Worm (Caenorhabditis elegans) whole organism, L3 larva: ENCODE data around the gene K07F5.15.

Experiments
- R02D3.7 ChIP-seq: fragments of 150-350 bp; optimal IDR thresholded peaks from 2 replicates; lab custom pipeline; 2014; ENCODE audit warnings: missing biosample characterization, missing genetic modification characterization
- ceh-28 ChIP-seq: fragments of 150-350 bp; optimal IDR thresholded peaks from 2 replicates; lab custom pipeline; 2014; ENCODE audit warnings: missing biosample characterization, missing genetic modification reagents, missing genetic modification characterization
- ceh-82 ChIP-seq: fragments of 150-350 bp; optimal IDR thresholded peaks from 2 replicates; lab custom pipeline; 2014; ENCODE audit warnings: missing biosample characterization, missing genetic modification characterization
- ceh-9 ChIP-seq: sonication (generic microtip); optimal IDR thresholded peaks from 2 replicates; lab custom pipeline; 2018; ENCODE audit warnings: missing biosample characterization, missing genetic modification characterization
- daf-12 ChIP-seq: fragments of 150-350 bp; optimal IDR thresholded peaks from 2 replicates; lab custom pipeline; 2014; ENCODE audit warnings: missing biosample characterization, missing genetic modification reagents, missing genetic modification characterization
- egl-27 ChIP-seq: sonication (generic microtip); optimal IDR thresholded peaks from 4 replicates; lab custom pipeline; 2017; ENCODE audit warnings: missing biosample characterization, missing genetic modification reagents, missing genetic modification characterization
- egl-5 ChIP-seq: fragments of 150-350 bp; optimal IDR thresholded peaks from 2 replicates; lab custom pipeline; 2017; ENCODE audit warnings: missing biosample characterization, missing genetic modification reagents, missing genetic modification characterization, inconsistent platforms
- elt-1 ChIP-seq: fragments of 150-350 bp; optimal IDR thresholded peaks from 2 replicates; lab custom pipeline; 2014; ENCODE audit warnings: missing biosample characterization, missing genetic modification characterization
- elt-2 ChIP-seq: sonication (generic microtip); optimal IDR thresholded peaks from 2 replicates; lab custom pipeline; 2016; ENCODE audit warnings: missing genetic modification reagents, mild to moderate bottlenecking, missing genetic modification characterization, missing compliant biosample characterization
- elt-3 ChIP-seq, 3 experiments: fragments of 150-350 bp in 1 of 3; sonication (generic microtip) in 2 of 3; optimal IDR thresholded peaks; 2 replicates in 2 of 3; 4 replicates in 1 of 3; lab custom pipeline; 2014 to 2017; ENCODE audit warnings: missing biosample characterization in 3 of 3, missing genetic modification characterization in 3 of 3
- eor-1 ChIP-seq, 2 experiments: fragments of 150-350 bp; optimal IDR thresholded peaks; 2 replicates each; lab custom pipeline; 2014 to 2018; ENCODE audit warnings: missing biosample characterization in 2 of 2, missing genetic modification characterization in 2 of 2
- fkh-10 ChIP-seq: sonication (generic microtip); optimal IDR thresholded peaks from 2 replicates; lab custom pipeline; 2017; ENCODE audit warnings: missing biosample characterization, missing genetic modification reagents, missing genetic modification characterization
- fkh-2 ChIP-seq: fragments of 150-350 bp; optimal IDR thresholded peaks from 2 replicates; lab custom pipeline; 2014; ENCODE audit warnings: missing biosample characterization, missing genetic modification reagents, missing genetic modification characterization
- fos-1 ChIP-seq: fragments of 150-350 bp; optimal IDR thresholded peaks from 2 replicates; lab custom pipeline; 2014; ENCODE audit warnings: missing biosample characterization, missing genetic modification characterization
- hmg-11 ChIP-seq: sonication (generic microtip); optimal IDR thresholded peaks from 2 replicates; lab custom pipeline; 2016; ENCODE audit warnings: missing genetic modification characterization, missing compliant biosample characterization
- jun-1 ChIP-seq: fragments of 150-350 bp; optimal IDR thresholded peaks from 2 replicates; lab custom pipeline; 2014; ENCODE audit warnings: missing biosample characterization, missing genetic modification reagents, missing genetic modification characterization
- lin-15B ChIP-seq: fragments of 150-350 bp; optimal IDR thresholded peaks from 2 replicates; lab custom pipeline; 2014; ENCODE audit warnings: missing biosample characterization, missing genetic modification characterization
- lin-39 ChIP-seq: fragments of 150-350 bp; optimal IDR thresholded peaks from 2 replicates; lab custom pipeline; 2018; ENCODE audit warnings: missing biosample characterization, missing genetic modification reagents, missing genetic modification characterization
- lsy-12 ChIP-seq: sonication (generic microtip); optimal IDR thresholded peaks from 2 replicates; lab custom pipeline; 2016; ENCODE audit warnings: mild to moderate bottlenecking, missing genetic modification characterization, missing compliant biosample characterization
- mdl-1 ChIP-seq: fragments of 150-350 bp; optimal IDR thresholded peaks from 2 replicates; lab custom pipeline; 2014; ENCODE audit warnings: missing biosample characterization, missing genetic modification characterization
- mml-1 ChIP-seq: fragments of 150-350 bp; sonication (generic microtip); optimal IDR thresholded peaks from 3 replicates; lab custom pipeline; 2014; ENCODE audit warnings: missing biosample characterization, missing genetic modification characterization
- nfya-1 ChIP-seq: sonication (generic microtip); optimal IDR thresholded peaks from 2 replicates; lab custom pipeline; 2017; ENCODE audit warnings: missing genetic modification characterization, mild to moderate bottlenecking, missing compliant biosample characterization, antibody characterized with exemption, moderate library complexity; ENCODE audit not compliant: insufficient read depth
- nhr-11 ChIP-seq: fragments of 150-350 bp; optimal IDR thresholded peaks from 2 replicates; lab custom pipeline; 2014; ENCODE audit warnings: missing biosample characterization, missing genetic modification characterization
- nhr-12 ChIP-seq: fragments of 150-350 bp; optimal IDR thresholded peaks from 2 replicates; lab custom pipeline; 2014; ENCODE audit warnings: missing biosample characterization, missing genetic modification characterization
- nhr-23 ChIP-seq: fragments of 150-350 bp; optimal IDR thresholded peaks from 2 replicates; lab custom pipeline; 2014; ENCODE audit warnings: missing biosample characterization, missing genetic modification reagents, missing genetic modification characterization
- nhr-237 ChIP-seq: fragments of 150-350 bp; optimal IDR thresholded peaks from 2 replicates; lab custom pipeline; 2014; ENCODE audit warnings: missing biosample characterization, missing genetic modification characterization
- nhr-25 ChIP-seq: sonication (generic microtip); optimal IDR thresholded peaks from 2 replicates; lab custom pipeline; 2017; ENCODE audit warnings: missing biosample characterization, missing genetic modification characterization
- nhr-43 ChIP-seq: sonication (generic microtip); optimal IDR thresholded peaks from 2 replicates; lab custom pipeline; 2016; ENCODE audit warnings: mild to moderate bottlenecking, missing genetic modification characterization, missing compliant biosample characterization; ENCODE audit not compliant: poor library complexity, severe bottlenecking
- nhr-67 ChIP-seq: fragments of 150-350 bp; optimal IDR thresholded peaks from 2 replicates; lab custom pipeline; 2014; ENCODE audit warnings: missing biosample characterization, missing genetic modification characterization
- nhr-76 ChIP-seq: fragments of 150-350 bp; sonication (generic microtip); optimal IDR thresholded peaks from 5 replicates; lab custom pipeline; 2014; ENCODE audit warnings: missing biosample characterization, missing genetic modification characterization
- nhr-77 ChIP-seq: fragments of 150-350 bp; optimal IDR thresholded peaks from 2 replicates; lab custom pipeline; 2014; ENCODE audit warnings: missing biosample characterization, missing genetic modification characterization
- pha-4 ChIP-seq: fragments of 150-350 bp; optimal IDR thresholded peaks from 2 replicates; lab custom pipeline; 2014; ENCODE audit warnings: missing biosample characterization, missing genetic modification reagents, missing genetic modification characterization
- pqm-1 ChIP-seq: fragments of 150-350 bp; optimal IDR thresholded peaks from 2 replicates; lab custom pipeline; 2017; ENCODE audit warnings: missing biosample characterization, missing genetic modification characterization, inconsistent platforms
- skn-1 ChIP-seq: fragments of 150-350 bp; optimal IDR thresholded peaks from 2 replicates; lab custom pipeline; 2014; ENCODE audit warnings: missing biosample characterization, missing genetic modification characterization
- snpc-4 ChIP-seq: fragments of 150-350 bp; optimal IDR thresholded peaks from 2 replicates; lab custom pipeline; 2014; ENCODE audit warnings: missing biosample characterization, missing genetic modification characterization
- tbx-2 ChIP-seq: sonication (generic microtip); optimal IDR thresholded peaks from 2 replicates; lab custom pipeline; 2016; ENCODE audit warnings: mild to moderate bottlenecking, missing genetic modification characterization, missing compliant biosample characterization
- unc-39 ChIP-seq: sonication (generic microtip); optimal IDR thresholded peaks from 4 replicates; lab custom pipeline; 2017; ENCODE audit warnings: missing biosample characterization, missing genetic modification characterization
- unc-62 ChIP-seq: fragments of 150-350 bp; sonication (generic microtip); optimal IDR thresholded peaks from 4 replicates; lab custom pipeline; 2014; ENCODE audit warnings: missing biosample characterization, missing genetic modification reagents, missing genetic modification characterization
- ztf-11 ChIP-seq: fragments of 150-350 bp; optimal IDR thresholded peaks from 2 replicates; lab custom pipeline; 2014; ENCODE audit warnings: missing biosample characterization, missing genetic modification characterization
- ztf-4 ChIP-seq: fragments of 150-350 bp; optimal IDR thresholded peaks from 2 replicates; lab custom pipeline; 2014; ENCODE audit warnings: missing biosample characterization, missing genetic modification characterization

The K07F5.15 gene

ce11 chrIV:9867915-9868314 lies 3.0 kb downstream of the K07F5.15 start:
- peak; percentile 57 for TF ChIP-seq tbx-2 (tag; lab: Kevin White, UChicago)
- TF ChIP-seq ceh-28 (tag; lab: Kevin White, UChicago) = peak; percentile 48
- peak; percentile 30 for TF ChIP-seq lsy-12 (tag; lab: Kevin White, UChicago)
- no peak for TF ChIP-seq fkh-10 (GFP tag; lab: Kevin White, UChicago)
- peak; percentile 93 for TF ChIP-seq nhr-25 (tag; lab: Kevin White, UChicago)
- peak in 2 of 3 experiments; percentile 40 to 50 for TF ChIP-seq elt-3 (tag; optimal IDR thresholded peaks at IDR 0.05; lab: Kevin White, UChicago)
- TF ChIP-seq nhr-43 (tag; lab: Kevin White, UChicago) = peak; percentile 99
- peak; percentile 3 for TF ChIP-seq unc-62 (GFP tag; lab: Kevin White, UChicago)
- TF ChIP-seq nhr-237 (tag; lab: Kevin White, UChicago) = no peak
- TF ChIP-seq jun-1 (tag; lab: Kevin White, UChicago) = no peak
- peak; percentile 77 for TF ChIP-seq ztf-4 (tag; lab: Kevin White, UChicago)
- TF ChIP-seq nfya-1 (tag; lab: Kevin White, UChicago) = peak; percentile 29
- peak; percentile 35 for TF ChIP-seq mdl-1 (tag; lab: Kevin White, UChicago)
- no peak for TF ChIP-seq eor-1 (tag; optimal IDR thresholded peaks at IDR 0.05; lab: Kevin White, UChicago)
- peak; percentile 99 for TF ChIP-seq nhr-23 (tag; lab: Kevin White, UChicago)

- TF ChIP-seq pha-4 (tag; lab: Kevin White, UChicago) (peak; percentile 91), nhr-23 (tag; lab: Kevin White, UChicago) (no peak)
Measured at ce11 chrIV:9869344-9869743, 4.5 kb downstream of the K07F5.15 start.

ce11 chrIV:9872210-9872609 lies 7.3 kb downstream of the K07F5.15 start:
- TF ChIP-seq elt-1 (tag; lab: Kevin White, UChicago) (peak; percentile 70), unc-39 (no peak), nhr-77 (no peak), nhr-25 (tag; lab: Kevin White, UChicago) (peak; percentile 3)

ce11 chrIV:9872786-9873185 lies 7.9 kb downstream of the K07F5.15 start:
- TF ChIP-seq elt-2 (tag; lab: Kevin White, UChicago) (peak; percentile 60), lin-15B (tag; lab: Kevin White, UChicago) (peak; percentile 18), hmg-11 (peak; percentile 29), nfya-1 (tag; lab: Kevin White, UChicago) (peak; percentile 57), pqm-1 (tag; lab: Kevin White, UChicago) (peak; percentile 77), pha-4 (tag; lab: Kevin White, UChicago) (peak; percentile 66), skn-1 (tag; lab: Kevin White, UChicago) (peak; percentile 2), lin-39 (tag; lab: Kevin White, UChicago) (peak; percentile 1), mdl-1 (tag; lab: Kevin White, UChicago) (no peak), elt-1 (tag; lab: Kevin White, UChicago) (no peak), ceh-28 (tag; lab: Kevin White, UChicago) (peak; percentile 26)

ce11 chrIV:9873837-9874236 lies 9.0 kb downstream of the K07F5.15 start:
- TF ChIP-seq mdl-1 (tag; lab: Kevin White, UChicago) (no peak), unc-39 (no peak), lin-39 (tag; lab: Kevin White, UChicago) (no peak), nhr-25 (tag; lab: Kevin White, UChicago) (peak; percentile 58), fos-1 (tag; lab: Kevin White, UChicago) (no peak), ceh-9 (no peak), daf-12 (tag; lab: Kevin White, UChicago) (no peak), unc-62 (GFP tag; lab: Kevin White, UChicago) (no peak), lsy-12 (tag; lab: Kevin White, UChicago) (no peak), nhr-76 (no peak), fkh-2 (tag; lab: Kevin White, UChicago) (no peak), nhr-43 (tag; lab: Kevin White, UChicago) (no peak), nhr-23 (tag; lab: Kevin White, UChicago) (peak; percentile 44), ceh-28 (tag; lab: Kevin White, UChicago) (no peak), snpc-4 (tag; lab: Kevin White, UChicago) (peak; percentile 48), mml-1 (tag; lab: Kevin White, UChicago) (no peak), nhr-12 (tag; lab: Kevin White, UChicago) (no peak), eor-1 (tag; optimal IDR thresholded peaks at IDR 0.05; lab: Kevin White, UChicago) (no peak), skn-1 (tag; lab: Kevin White, UChicago) (no peak), elt-3 (tag; optimal IDR thresholded peaks at IDR 0.05; lab: Kevin White, UChicago) (no peak), egl-27 (tag; lab: Kevin White, UChicago) (no peak), ztf-4 (tag; lab: Kevin White, UChicago) (peak; percentile 9), pha-4 (tag; lab: Kevin White, UChicago) (peak; percentile 67), pqm-1 (tag; lab: Kevin White, UChicago) (peak; percentile 59), R02D3.7 (tag; lab: Kevin White, UChicago) (no peak), lin-15B (tag; lab: Kevin White, UChicago) (peak; percentile 15), egl-5 (tag; lab: Kevin White, UChicago) (no peak), nhr-11 (tag; lab: Kevin White, UChicago) (no peak), jun-1 (tag; lab: Kevin White, UChicago) (no peak), ceh-82 (tag; lab: Kevin White, UChicago) (no peak), nhr-67 (tag; lab: Kevin White, UChicago) (no peak), elt-1 (tag; lab: Kevin White, UChicago) (peak; percentile 48), ztf-11 (tag; lab: Kevin White, UChicago) (no peak), nhr-237 (tag; lab: Kevin White, UChicago) (no peak), nhr-77 (no peak)
